Fruit fly (Drosophila melanogaster) whole organism, embryonic: Measurements from ENCODE around the gene CG3984.
A peak's percentile ranks its signal among the peaks of the same experiment; 100 is the strongest.

Experiments
- Bgb ChIP-seq: fragments of 200-800 bp; sonication (Bioruptor generic); IDR thresholded peaks from 2 replicates; pipeline ENCODE4 v1.3.6; 2022; ENCODE audit warnings: missing biosample characterization, missing genetic modification characterization; ENCODE audit not compliant: partially characterized antibody
- CG10147 ChIP-seq: fragments of 200-800 bp; sonication (Bioruptor generic); optimal IDR thresholded peaks from 2 replicates; lab custom pipeline; 2019; ENCODE audit warnings: missing biosample characterization, mild to moderate bottlenecking, missing genetic modification characterization, moderate library complexity
- CG12219 ChIP-seq: fragments of 200-800 bp; sonication (Bioruptor generic); optimal IDR thresholded peaks from 3 replicates; lab custom pipeline; 2018; ENCODE audit warnings: missing biosample characterization, mild to moderate bottlenecking, missing genetic modification characterization
- CG13123 ChIP-seq: fragments of 200-800 bp; sonication (Bioruptor generic); optimal IDR thresholded peaks from 2 replicates; lab custom pipeline; 2016; ENCODE audit warnings: missing biosample characterization, missing genetic modification characterization
- CG13775 ChIP-seq: fragments of 200-800 bp; sonication (Bioruptor generic); optimal IDR thresholded peaks from 3 replicates; lab custom pipeline; 2017; ENCODE audit warnings: missing biosample characterization, mild to moderate bottlenecking, missing genetic modification characterization
- CG15269 ChIP-seq: fragments of 200-800 bp; sonication (Bioruptor generic); optimal IDR thresholded peaks from 2 replicates; lab custom pipeline; 2018; ENCODE audit warnings: missing biosample characterization, mild to moderate bottlenecking, missing genetic modification characterization, moderate library complexity
- CG15514 ChIP-seq: fragments of 200-800 bp; sonication (Bioruptor generic); optimal IDR thresholded peaks from 3 replicates; lab custom pipeline; 2017; ENCODE audit warnings: missing biosample characterization, missing genetic modification characterization, mild to moderate bottlenecking, moderate library complexity, missing genetic modification reagents
- CG15696 ChIP-seq: fragments of 200-800 bp; sonication (Bioruptor generic); optimal IDR thresholded peaks from 2 replicates; lab custom pipeline; 2019; ENCODE audit warnings: missing biosample characterization, mild to moderate bottlenecking, missing genetic modification characterization, moderate library complexity
- CG16863 ChIP-seq: fragments of 200-800 bp; sonication (Bioruptor generic); optimal IDR thresholded peaks from 3 replicates; lab custom pipeline; 2016; ENCODE audit warnings: missing biosample characterization, missing genetic modification characterization
- CG17359 ChIP-seq: fragments of 200-800 bp; sonication (Bioruptor generic); optimal IDR thresholded peaks from 3 replicates; lab custom pipeline; 2018; ENCODE audit warnings: missing biosample characterization, mild to moderate bottlenecking, missing genetic modification characterization, moderate library complexity
- CG17361 ChIP-seq: fragments of 200-800 bp; sonication (Bioruptor generic); IDR thresholded peaks from 3 replicates; pipeline ENCODE4 v1.3.6; 2022; ENCODE audit warnings: missing biosample characterization, missing genetic modification characterization
- CG1832 ChIP-seq: fragments of 200-800 bp; sonication (Bioruptor generic); optimal IDR thresholded peaks from 2 replicates; lab custom pipeline; 2017; ENCODE audit warnings: missing biosample characterization, mild to moderate bottlenecking, missing genetic modification characterization, inconsistent platforms
- CG2712 ChIP-seq: fragments of 200-800 bp; optimal IDR thresholded peaks from 3 replicates; lab custom pipeline; 2019; ENCODE audit warnings: missing biosample characterization, mild to moderate bottlenecking, missing genetic modification characterization, moderate library complexity
- CG30403 ChIP-seq: fragments of 200-800 bp; sonication (Bioruptor generic); optimal IDR thresholded peaks from 3 replicates; lab custom pipeline; 2016; ENCODE audit warnings: missing biosample characterization, missing genetic modification characterization
- CG3163 ChIP-seq: fragments of 200-800 bp; sonication (Bioruptor generic); optimal IDR thresholded peaks from 3 replicates; lab custom pipeline; 2016; ENCODE audit warnings: missing biosample characterization, missing genetic modification characterization
- CG3726 ChIP-seq: fragments of 200-800 bp; sonication (Bioruptor generic); IDR thresholded peaks from 3 replicates; pipeline ENCODE4, ENCODE4 v1.3.6; 2022; ENCODE audit warnings: missing biosample characterization, missing genetic modification characterization
- CG3995 ChIP-seq: fragments of 200-800 bp; sonication (Bioruptor generic); optimal IDR thresholded peaks from 3 replicates; lab custom pipeline; 2016; ENCODE audit warnings: missing biosample characterization, missing genetic modification characterization
- CG4360 ChIP-seq: fragments of 200-800 bp; sonication (Bioruptor generic); IDR thresholded peaks from 2 replicates; pipeline ENCODE4 v1.3.6; 2022; ENCODE audit warnings: missing biosample characterization, missing genetic modification characterization
- CG5953 ChIP-seq: fragments of 200-800 bp; sonication (Bioruptor generic); IDR thresholded peaks from 2 replicates; pipeline ENCODE4 v1.3.6; 2022; ENCODE audit warnings: missing biosample characterization, missing genetic modification characterization
- CG7928 ChIP-seq: fragments of 200-800 bp; sonication (Bioruptor generic); optimal IDR thresholded peaks from 2 replicates; lab custom pipeline; 2017; ENCODE audit warnings: missing biosample characterization, mild to moderate bottlenecking, missing genetic modification characterization
- CG8281 ChIP-seq: fragments of 200-800 bp; sonication (Bioruptor generic); optimal IDR thresholded peaks from 2 replicates; lab custom pipeline; 2018; ENCODE audit warnings: missing biosample characterization, mild to moderate bottlenecking, missing genetic modification characterization, moderate library complexity
- CG9727 ChIP-seq: fragments of 200-800 bp; sonication (Bioruptor generic); optimal IDR thresholded peaks from 3 replicates; lab custom pipeline; 2017; ENCODE audit warnings: missing biosample characterization, mild to moderate bottlenecking, missing genetic modification characterization
- CG9817 ChIP-seq: fragments of 200-800 bp; sonication (Bioruptor generic); optimal IDR thresholded peaks from 2 replicates; lab custom pipeline; 2018; ENCODE audit warnings: missing biosample characterization, mild to moderate bottlenecking, missing genetic modification characterization, moderate library complexity
- D ChIP-seq, 2 experiments: fragments of 200-800 bp in 1 of 2; fragments of >200 bp in 1 of 2; sonication (Bioruptor generic) in 1 of 2; optimal IDR thresholded peaks; 2 replicates in 1 of 2; 3 replicates in 1 of 2; lab custom pipeline; 2017; ENCODE audit warnings: mild to moderate bottlenecking in 1 of 2, missing biosample characterization in 1 of 2, missing genetic modification characterization in 1 of 2, missing genetic modification reagents in 1 of 2
- Dbx ChIP-seq: fragments of 200-800 bp; sonication (Bioruptor generic); IDR thresholded peaks from 3 replicates; pipeline ENCODE4 v1.3.6; 2022; ENCODE audit warnings: missing biosample characterization, missing genetic modification characterization
- Dek ChIP-seq: fragments of 200-800 bp; sonication (Bioruptor generic); optimal IDR thresholded peaks from 3 replicates; lab custom pipeline; 2019; ENCODE audit warnings: missing biosample characterization, mild to moderate bottlenecking, missing genetic modification characterization, moderate library complexity
- Fer1 ChIP-seq: fragments of 200-800 bp; sonication (Bioruptor generic); optimal IDR thresholded peaks from 2 replicates; lab custom pipeline; 2017; ENCODE audit warnings: missing biosample characterization, mild to moderate bottlenecking, missing genetic modification characterization
- HLH4C ChIP-seq: fragments of 200-800 bp; sonication (Bioruptor generic); IDR thresholded peaks from 3 replicates; pipeline ENCODE4 v1.3.6; 2022; ENCODE audit warnings: missing biosample characterization, missing genetic modification characterization; ENCODE audit not compliant: partially characterized antibody
- Hmr ChIP-seq: fragments of 200-800 bp; sonication (Bioruptor generic); optimal IDR thresholded peaks from 3 replicates; lab custom pipeline; 2017; ENCODE audit warnings: mild to moderate bottlenecking, missing biosample characterization, missing genetic modification reagents, missing genetic modification characterization
- Hr78 ChIP-seq, 2 experiments: fragments of 200-800 bp in 1 of 2; fragments of >200 bp in 1 of 2; sonication (Bioruptor generic) in 1 of 2; optimal IDR thresholded peaks; 2 replicates each; lab custom pipeline; 2017 to 2019; ENCODE audit warnings: missing biosample characterization in 2 of 2, missing genetic modification characterization in 2 of 2, mild to moderate bottlenecking in 1 of 2, moderate library complexity in 1 of 2
- Nf-YB ChIP-seq: fragments of 200-800 bp; sonication (Bioruptor generic); optimal IDR thresholded peaks from 3 replicates; lab custom pipeline; 2019; ENCODE audit warnings: missing biosample characterization, mild to moderate bottlenecking, missing genetic modification characterization, moderate library complexity
- NfI ChIP-seq: fragments of 200-800 bp; sonication (Bioruptor generic); optimal IDR thresholded peaks from 3 replicates; lab custom pipeline; 2018; ENCODE audit warnings: missing biosample characterization, mild to moderate bottlenecking, missing genetic modification characterization, moderate library complexity
- Rfx ChIP-seq: fragments of 200-800 bp; sonication (Bioruptor generic); IDR thresholded peaks from 2 replicates; pipeline ENCODE4 v1.3.6; 2022; ENCODE audit warnings: missing biosample characterization, missing genetic modification characterization
- ase ChIP-seq: fragments of 200-800 bp; sonication (Bioruptor generic); IDR thresholded peaks from 3 replicates; pipeline ENCODE4 v1.3.6; 2022; ENCODE audit warnings: missing biosample characterization, missing genetic modification characterization
- bowl ChIP-seq: fragments of 200-800 bp; sonication (Bioruptor generic); IDR thresholded peaks from 2 replicates; pipeline ENCODE4 v1.3.6; 2022; ENCODE audit warnings: missing biosample characterization, missing genetic modification characterization
- crol ChIP-seq: fragments of 200-800 bp; sonication (Bioruptor generic); IDR thresholded peaks from 2 replicates; pipeline ENCODE4 v1.3.6; 2022; ENCODE audit warnings: missing biosample characterization, missing genetic modification characterization
- dan ChIP-seq: fragments of 200-800 bp; sonication (Bioruptor generic); IDR thresholded peaks from 2 replicates; pipeline ENCODE4 v1.3.6; 2022; ENCODE audit warnings: missing biosample characterization, missing genetic modification characterization
- exex ChIP-seq: fragments of 200-800 bp; sonication (Bioruptor generic); optimal IDR thresholded peaks from 4 replicates; lab custom pipeline; 2018; ENCODE audit warnings: missing biosample characterization, mild to moderate bottlenecking, missing genetic modification characterization, moderate library complexity
- eyg ChIP-seq: fragments of 200-800 bp; sonication (Bioruptor generic); optimal IDR thresholded peaks from 3 replicates; lab custom pipeline; 2016; ENCODE audit warnings: missing biosample characterization, missing genetic modification characterization
- ftz-f1 ChIP-seq: fragments of 200-800 bp; sonication (Bioruptor generic); optimal IDR thresholded peaks from 2 replicates; lab custom pipeline; 2016; ENCODE audit warnings: missing biosample characterization, missing genetic modification characterization
- gcm2 ChIP-seq: fragments of 200-800 bp; sonication (Bioruptor generic); optimal IDR thresholded peaks from 2 replicates; lab custom pipeline; 2016; ENCODE audit warnings: missing biosample characterization, missing genetic modification characterization
- ham ChIP-seq: fragments of 200-800 bp; sonication (Bioruptor generic); IDR thresholded peaks from 2 replicates; pipeline ENCODE4 v1.3.6; 2022; ENCODE audit warnings: missing biosample characterization, missing genetic modification characterization
- hth ChIP-seq: fragments of >200 bp; optimal IDR thresholded peaks from 2 replicates; lab custom pipeline; 2017; ENCODE audit warnings: inconsistent platforms
- insv ChIP-seq, 2 experiments: fragments of 200-800 bp; sonication (Bioruptor generic); optimal IDR thresholded peaks; 3 replicates each; lab custom pipeline; 2016 to 2018; ENCODE audit warnings: missing biosample characterization in 2 of 2, missing genetic modification characterization in 2 of 2
- kni ChIP-seq: fragments of 200-800 bp; sonication (Bioruptor generic); optimal IDR thresholded peaks from 3 replicates; lab custom pipeline; 2017; ENCODE audit warnings: mild to moderate bottlenecking, missing biosample characterization, missing genetic modification reagents, missing genetic modification characterization
- nau ChIP-seq: fragments of 200-800 bp; sonication (Bioruptor generic); optimal IDR thresholded peaks from 3 replicates; lab custom pipeline; 2017; ENCODE audit warnings: missing biosample characterization, mild to moderate bottlenecking, missing genetic modification characterization, missing genetic modification reagents
- slou ChIP-seq: fragments of 200-800 bp; sonication (Bioruptor generic); optimal IDR thresholded peaks from 3 replicates; lab custom pipeline; 2016; ENCODE audit warnings: missing biosample characterization, missing genetic modification characterization
- sr ChIP-seq: fragments of 200-800 bp; sonication (Bioruptor generic); IDR thresholded peaks from 3 replicates; pipeline ENCODE4 v1.3.6; 2022; ENCODE audit warnings: missing biosample characterization, missing genetic modification characterization
- twi ChIP-seq: fragments of 200-800 bp; optimal IDR thresholded peaks from 2 replicates; lab custom pipeline; 2019; ENCODE audit warnings: missing biosample characterization, mild to moderate bottlenecking, missing genetic modification characterization, moderate library complexity

The CG3984 gene

DNA sequence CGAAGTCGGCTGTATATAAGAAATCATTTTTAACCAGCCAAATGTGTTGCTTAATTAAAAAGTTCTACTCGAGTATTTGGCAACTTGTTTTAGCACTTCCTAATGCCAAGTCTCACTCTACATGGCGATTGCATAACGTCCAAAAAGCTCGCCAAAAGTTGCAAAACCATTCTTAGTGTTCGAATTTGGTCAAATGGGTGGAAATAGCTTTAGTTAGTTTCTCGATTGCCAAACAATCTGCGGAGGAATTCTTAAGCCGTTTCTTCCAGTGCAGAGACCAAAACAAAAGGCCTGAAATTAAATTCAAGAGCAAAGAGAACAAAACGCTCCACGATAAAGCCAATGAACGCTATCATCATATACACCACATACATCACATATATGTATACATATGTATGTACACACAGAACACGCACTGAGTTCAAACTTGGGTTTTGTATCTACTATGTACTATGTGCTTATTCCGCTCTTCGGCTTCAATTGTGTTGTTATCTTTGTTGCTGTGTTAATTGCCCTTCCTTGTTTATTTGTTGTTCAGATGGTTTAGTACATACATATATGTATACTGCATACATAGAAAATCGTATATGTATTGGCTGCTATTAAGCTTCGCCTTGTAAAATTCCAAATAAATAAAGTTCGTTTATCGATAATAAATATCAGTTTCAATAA lies 47.6 kb upstream of the CG3984 start (continued):
- TF ChIP-seq twi (tag; lab: Kevin White, UChicago) (no peak), sr (GFP tag; lab: Robert Waterston, UW) (no peak), slou (GFP tag; lab: Kevin White, UChicago) (no peak), eyg (GFP tag; lab: Kevin White, UChicago) (no peak), CG13775 (GFP tag; lab: Kevin White, UChicago) (no peak), Hr78 (GFP tag; optimal IDR thresholded peaks at IDR 0.05; lab: Kevin White, UChicago) (peak in 1 of 2 experiments; percentile 38), CG15696 (peak; percentile 57), crol (GFP tag; lab: Robert Waterston, UW) (no peak), dan (GFP tag; lab: Robert Waterston, UW) (no peak), CG9817 (tag; lab: Kevin White, UChicago) (no peak), Dbx (no peak), CG9727 (GFP tag; lab: Kevin White, UChicago) (peak; percentile 53), Nf-YB (GFP tag; lab: Kevin White, UChicago) (peak; percentile 45), CG13123 (GFP tag; lab: Kevin White, UChicago) (peak; percentile 35), Bgb (GFP tag; lab: Robert Waterston, UW) (no peak), CG7928 (GFP tag; lab: Kevin White, UChicago) (no peak), ham (no peak), CG17359 (tag; lab: Kevin White, UChicago) (peak; percentile 27), CG10147 (GFP tag; lab: Kevin White, UChicago) (no peak), insv (GFP tag; optimal IDR thresholded peaks at IDR 0.05; lab: Kevin White, UChicago) (peak in 1 of 2 experiments; percentile 7), Dek (tag; lab: Kevin White, UChicago) (no peak), nau (peak; percentile 74), CG4360 (GFP tag; lab: Robert Waterston, UW) (0 out of 2 replicates have a peak, but pooled peaks have one; percentile 8), CG16863 (no peak), D (optimal IDR thresholded peaks at IDR 0.05; lab: Kevin White, UChicago) (no peak), D (GFP tag; optimal IDR thresholded peaks at IDR 0.05; lab: Kevin White, UChicago) (peak; percentile 35), CG1832 (no peak), CG3726 (GFP tag; lab: Robert Waterston, UW) (no peak), CG15269 (tag; lab: Kevin White, UChicago) (peak; percentile 61), NfI (GFP tag; lab: Kevin White, UChicago) (no peak), CG15514 (peak; percentile 10), CG5953 (no peak), hth (lab: Kevin White, UChicago) (no peak), Rfx (GFP tag; lab: Robert Waterston, UW) (peak; percentile 33; the same call in 1 of the 2 replicates), kni (GFP tag; lab: Kevin White, UChicago) (peak; percentile 71), ase (no peak), CG17361 (GFP tag; lab: Robert Waterston, UW) (peak; percentile 13; the same call in 1 of the 3 replicates), CG8281 (no peak), CG12219 (GFP tag; lab: Kevin White, UChicago) (peak; percentile 11), Fer1 (peak; percentile 56), Hmr (GFP tag; lab: Kevin White, UChicago) (peak; percentile 57), CG3163 (GFP tag; lab: Kevin White, UChicago) (peak; percentile 33), CG2712 (no peak), CG3995 (GFP tag; lab: Kevin White, UChicago) (no peak), gcm2 (GFP tag; lab: Kevin White, UChicago) (peak; percentile 29), exex (tag; lab: Kevin White, UChicago) (peak; percentile 69), bowl (GFP tag; lab: Robert Waterston, UW) (0 out of 2 replicates have a peak, but pooled peaks have one; percentile 12), ftz-f1 (no peak), HLH4C (no peak), CG30403 (GFP tag; lab: Kevin White, UChicago) (no peak)
